Worm (Caenorhabditis elegans) whole organism, L1 larva: ENCODE results near the gene R07D5.2.

Source experiments
- C16A3.4 ChIP-seq: fragments of 150-350 bp; optimal IDR thresholded peaks from 2 replicates; lab custom pipeline; 2014; ENCODE audit warnings: missing biosample characterization, missing genetic modification characterization
- ceh-63 ChIP-seq: fragments of 200-800 bp; sonication (Bioruptor generic); optimal IDR thresholded peaks from 2 replicates; lab custom pipeline; 2018; ENCODE audit warnings: mild to moderate bottlenecking, missing genetic modification characterization, missing compliant biosample characterization
- ceh-8 ChIP-seq: fragments of 200-800 bp; sonication (Bioruptor generic); optimal IDR thresholded peaks from 2 replicates; lab custom pipeline; 2018; ENCODE audit warnings: mild to moderate bottlenecking, missing genetic modification characterization, moderate library complexity, missing compliant biosample characterization
- ceh-88 ChIP-seq: fragments of 200-800 bp; sonication (Bioruptor generic); IDR thresholded peaks from 2 replicates; pipeline ENCODE4 v1.3.6; 2022; ENCODE audit warnings: missing genetic modification characterization, missing compliant biosample characterization
- ceh-90 ChIP-seq: sonication (generic microtip); optimal IDR thresholded peaks from 2 replicates; lab custom pipeline; 2016; ENCODE audit warnings: missing genetic modification characterization, missing compliant biosample characterization
- ces-1 ChIP-seq: fragments of 150-350 bp; optimal IDR thresholded peaks from 2 replicates; lab custom pipeline; 2014; ENCODE audit warnings: missing biosample characterization, missing genetic modification reagents, missing genetic modification characterization
- dpl-1 ChIP-seq, 3 experiments: fragments of 150-350 bp in 2 of 3; sonication (generic microtip) in 1 of 3; optimal IDR thresholded peaks; 2 replicates each; lab custom pipeline; 2014 to 2017; ENCODE audit warnings: missing biosample characterization in 3 of 3, missing genetic modification characterization in 3 of 3, missing genetic modification reagents in 3 of 3
- efl-1 ChIP-seq, 4 experiments: fragments of 150-350 bp; optimal IDR thresholded peaks in 3 of 4; peaks in 1 of 4; 1 replicate in 1 of 4; 2 replicates in 3 of 4; lab custom pipeline; 2014; ENCODE audit warnings: missing biosample characterization in 2 of 4, missing genetic modification characterization in 2 of 4, missing genetic modification reagents in 2 of 4
- egl-13 ChIP-seq: sonication (generic microtip); optimal IDR thresholded peaks from 2 replicates; lab custom pipeline; 2016; ENCODE audit warnings: missing genotype, missing genetic modification reagents, missing genetic modification characterization, missing compliant biosample characterization
- ets-5 ChIP-seq: fragments of 200-800 bp; sonication (Bioruptor generic); IDR thresholded peaks from 2 replicates; pipeline ENCODE4 v1.3.6; 2022; ENCODE audit warnings: missing genetic modification characterization, missing compliant biosample characterization
- fkh-10 ChIP-seq: sonication (generic microtip); optimal IDR thresholded peaks from 2 replicates; lab custom pipeline; 2017; ENCODE audit warnings: missing biosample characterization, missing genetic modification reagents, missing genetic modification characterization
- isw-1 ChIP-seq: fragments of 200-800 bp; sonication (Bioruptor generic); IDR thresholded peaks from 2 replicates; pipeline ENCODE4 v1.3.6; 2022; ENCODE audit warnings: missing genetic modification characterization, missing compliant biosample characterization
- lin-14 ChIP-seq: fragments of 200-800 bp; sonication (Bioruptor generic); optimal IDR thresholded peaks from 2 replicates; lab custom pipeline; 2018; ENCODE audit warnings: mild to moderate bottlenecking, missing genetic modification characterization, moderate library complexity, missing compliant biosample characterization
- lin-15B ChIP-seq: fragments of 150-350 bp; sonication (generic microtip); optimal IDR thresholded peaks from 3 replicates; lab custom pipeline; 2014; ENCODE audit warnings: missing biosample characterization, missing genetic modification characterization
- lin-39 ChIP-seq: fragments of 150-350 bp; optimal IDR thresholded peaks from 2 replicates; lab custom pipeline; 2014; ENCODE audit warnings: missing biosample characterization, missing genetic modification reagents, missing genetic modification characterization
- lsy-2 ChIP-seq, 2 experiments: fragments of 150-350 bp; optimal IDR thresholded peaks; 2 replicates each; lab custom pipeline; 2014; ENCODE audit warnings: missing biosample characterization in 2 of 2, missing genetic modification characterization in 2 of 2
- mef-2 ChIP-seq: fragments of 150-350 bp; optimal IDR thresholded peaks from 2 replicates; lab custom pipeline; 2014; ENCODE audit warnings: missing biosample characterization, missing genetic modification characterization
- nhr-11 ChIP-seq: fragments of 150-350 bp; optimal IDR thresholded peaks from 2 replicates; lab custom pipeline; 2014; ENCODE audit warnings: missing biosample characterization, missing genetic modification characterization
- nhr-19 ChIP-seq: fragments of 200-800 bp; sonication (Bioruptor generic); conservative IDR thresholded peaks from 2 replicates; pipeline ENCODE4 v1.3.6; 2022; ENCODE audit warnings: missing genetic modification characterization, missing compliant biosample characterization
- nhr-237 ChIP-seq: fragments of 150-350 bp; optimal IDR thresholded peaks from 2 replicates; lab custom pipeline; 2014; ENCODE audit warnings: missing biosample characterization, missing genetic modification characterization
- pqm-1 ChIP-seq: sonication (generic microtip); optimal IDR thresholded peaks from 3 replicates; lab custom pipeline; 2017; ENCODE audit warnings: missing biosample characterization, missing genetic modification characterization
- rnt-1 ChIP-seq: sonication (generic microtip); optimal IDR thresholded peaks from 2 replicates; lab custom pipeline; 2016; ENCODE audit warnings: mild to moderate bottlenecking, missing genetic modification characterization, moderate library complexity, missing compliant biosample characterization
- skn-1 ChIP-seq: fragments of 150-350 bp; optimal IDR thresholded peaks from 2 replicates; lab custom pipeline; 2014; ENCODE audit warnings: missing biosample characterization, missing genetic modification characterization
- snpc-4 ChIP-seq: fragments of 150-350 bp; optimal IDR thresholded peaks from 2 replicates; lab custom pipeline; 2014; ENCODE audit warnings: missing biosample characterization, missing genetic modification characterization
- swsn-7 ChIP-seq: sonication (generic microtip); optimal IDR thresholded peaks from 2 replicates; lab custom pipeline; 2016; ENCODE audit warnings: missing genetic modification characterization, missing compliant biosample characterization
- tlp-1 ChIP-seq: fragments of 150-350 bp; optimal IDR thresholded peaks from 2 replicates; lab custom pipeline; 2014; ENCODE audit warnings: missing biosample characterization, missing genetic modification characterization
- unc-62 ChIP-seq: fragments of 150-350 bp; optimal IDR thresholded peaks from 2 replicates; lab custom pipeline; 2014; ENCODE audit warnings: missing biosample characterization, missing genetic modification reagents, missing genetic modification characterization
- unc-86 ChIP-seq: sonication (generic microtip); optimal IDR thresholded peaks from 2 replicates; lab custom pipeline; 2016; ENCODE audit warnings: missing genetic modification characterization, missing compliant biosample characterization
- xbp-1 ChIP-seq: sonication (generic microtip); optimal IDR thresholded peaks from 2 replicates; lab custom pipeline; 2016; ENCODE audit warnings: missing genetic modification characterization, missing compliant biosample characterization
- zag-1 ChIP-seq: fragments of 150-350 bp; optimal IDR thresholded peaks from 2 replicates; lab custom pipeline; 2014; ENCODE audit warnings: missing biosample characterization, missing genetic modification characterization
- ztf-4 ChIP-seq: fragments of 150-350 bp; optimal IDR thresholded peaks from 2 replicates; lab custom pipeline; 2014; ENCODE audit warnings: missing biosample characterization, missing genetic modification characterization

R07D5.2 gene

ce11 chrX:15128184-15128583 is 11.8 kb upstream of the R07D5.2 start:
- no peak for TF ChIP-seq lin-39 (tag; lab: Kevin White, UChicago)
- peak; percentile 64 for TF ChIP-seq lin-14
- peak; percentile 6 for TF ChIP-seq ces-1 (GFP tag; lab: Kevin White, UChicago)
- TF ChIP-seq ets-5 (GFP tag; lab: Robert Waterston, UW), result no peak
- peak; percentile 50 for TF ChIP-seq fkh-10 (GFP tag; lab: Kevin White, UChicago)

- TF ChIP-seq unc-62 (GFP tag; lab: Kevin White, UChicago) (no peak), ceh-63 (no peak), lin-15B (tag; lab: Kevin White, UChicago) (no peak), unc-86 (no peak), pqm-1 (tag; lab: Kevin White, UChicago) (no peak), efl-1 (optimal IDR thresholded peaks at IDR 0.05; lab: Kevin White, UChicago) (no peak), efl-1 (GFP tag; optimal IDR thresholded peaks at IDR 0.05 in 1 of 2; lab: Kevin White, UChicago) (no peak), tlp-1 (tag; lab: Kevin White, UChicago) (no peak)
Observed at ce11 chrX:15127338-15127737, 10.9 kb upstream of the R07D5.2 start.

ce11 chrX:15126736-15127135 is 10.3 kb upstream of the R07D5.2 start:
- TF ChIP-seq ceh-8 (GFP tag; lab: Kevin White, UChicago) (peak; percentile 20), isw-1 (no peak), lin-14 (peak; percentile 54)

ce11 chrX:15125138-15125537 is 8.7 kb upstream of the R07D5.2 start:
- TF ChIP-seq zag-1, result no peak

ce11 chrX:15120545-15120944 is 4.1 kb upstream of the R07D5.2 start:
- TF ChIP-seq ets-5 (GFP tag; lab: Robert Waterston, UW) (no peak), lsy-2 (tag; optimal IDR thresholded peaks at IDR 0.05; lab: Kevin White, UChicago) (no peak), nhr-237 (tag; lab: Kevin White, UChicago) (no peak), ceh-90 (tag; lab: Kevin White, UChicago) (no peak), rnt-1 (no peak), xbp-1 (tag; lab: Kevin White, UChicago) (no peak), mef-2 (tag; lab: Kevin White, UChicago) (no peak), swsn-7 (tag; lab: Kevin White, UChicago) (no peak), ces-1 (GFP tag; lab: Kevin White, UChicago) (no peak), skn-1 (tag; lab: Kevin White, UChicago) (no peak), nhr-11 (no peak), ztf-4 (no peak), dpl-1 (GFP tag; optimal IDR thresholded peaks at IDR 0.05; lab: Kevin White, UChicago) (no peak), egl-13 (tag; lab: Kevin White, UChicago) (no peak)
- TF ChIP-seq, all 84 proteins: peak for 0

DNA sequence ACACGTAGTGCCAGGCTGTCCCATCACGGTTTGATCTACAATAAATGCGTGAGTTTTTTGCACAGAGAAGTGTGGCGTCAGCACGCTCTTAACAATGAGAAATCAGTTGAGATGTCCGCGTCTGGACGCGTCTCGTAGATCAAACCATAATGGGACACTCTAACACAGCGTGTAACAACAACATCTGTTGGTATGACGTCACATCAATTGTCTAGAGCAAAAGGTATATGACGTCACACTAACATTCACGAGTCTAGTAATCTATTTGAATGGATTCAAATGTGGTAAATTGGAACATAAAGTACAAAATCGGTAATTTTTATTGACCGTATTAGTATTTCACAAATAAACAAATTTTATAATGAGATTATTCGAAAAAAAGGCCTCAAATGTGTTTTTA is 666 bp downstream of the R07D5.2 start:
- no peak for TF ChIP-seq ceh-88 (GFP tag; lab: Robert Waterston, UW)
- TF ChIP-seq C16A3.4 (tag; lab: Kevin White, UChicago), result no peak
- no peak for TF ChIP-seq nhr-19 (GFP tag; lab: Robert Waterston, UW)
- TF ChIP-seq rnt-1, result no peak
- TF ChIP-seq fkh-10 (GFP tag; lab: Kevin White, UChicago), result no peak
- TF ChIP-seq ces-1 (GFP tag; lab: Kevin White, UChicago), result no peak

DNA sequence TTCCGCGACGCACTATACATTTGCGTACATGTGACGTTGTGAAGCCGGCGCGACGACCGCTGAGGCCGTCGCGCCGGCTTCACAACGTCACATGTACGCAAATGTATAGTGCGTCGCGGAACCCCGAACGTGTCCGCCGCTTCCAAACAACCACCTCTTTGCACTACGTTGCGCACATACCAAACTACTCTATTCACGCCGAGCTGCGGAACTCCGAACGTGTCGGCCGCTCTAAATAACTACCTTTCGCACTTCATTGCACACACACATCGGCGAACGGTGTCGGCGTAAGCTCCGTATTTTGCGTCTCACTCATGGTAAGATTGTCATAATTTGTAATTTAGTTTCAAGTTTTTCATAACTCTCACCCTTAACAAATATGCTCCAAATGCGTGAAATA is 4.2 kb downstream of the R07D5.2 start:
- peak; percentile 5 for TF ChIP-seq snpc-4 (tag; lab: Kevin White, UChicago)
- TF ChIP-seq ces-1 (GFP tag; lab: Kevin White, UChicago), result no peak
